Worm (Caenorhabditis elegans) whole organism, young adult: ENCODE results near the gene sra-2.

Experiments
- B0035.1 ChIP-seq: sonication (generic microtip); optimal IDR thresholded peaks from 2 replicates; lab custom pipeline; 2016; ENCODE audit warnings: missing genetic modification characterization, mild to moderate bottlenecking, missing compliant biosample characterization, missing genotype, missing genetic modification reagents
- B0336.3 ChIP-seq: fragments of 200-800 bp; sonication (Bioruptor generic); IDR thresholded peaks from 2 replicates; pipeline ENCODE4 v1.3.6; 2022; ENCODE audit warnings: missing genetic modification characterization, missing compliant biosample characterization
- F22D6.2 ChIP-seq: sonication (generic microtip); optimal IDR thresholded peaks from 2 replicates; lab custom pipeline; 2016; ENCODE audit warnings: mild to moderate bottlenecking, missing genetic modification characterization, missing compliant biosample characterization
- ama-1 ChIP-seq, 3 experiments: fragments of 150-350 bp in 1 of 3; sonication (generic microtip) in 2 of 3; optimal IDR thresholded peaks; 2 replicates each; lab custom pipeline; 2014 to 2018; ENCODE audit warnings: missing biosample characterization in 2 of 3, missing genetic modification characterization in 2 of 3, missing genetic modification reagents in 2 of 3
- lag-1 ChIP-seq: fragments of 200-800 bp; sonication (Bioruptor generic); IDR thresholded peaks from 2 replicates; pipeline ENCODE4 v1.3.6; 2022; ENCODE audit warnings: missing genetic modification reagents, missing genetic modification characterization, missing compliant biosample characterization
- snpc-1.3 ChIP-seq: sonication (generic microtip); optimal IDR thresholded peaks from 2 replicates; lab custom pipeline; 2017; ENCODE audit warnings: missing genetic modification characterization, mild to moderate bottlenecking, missing compliant biosample characterization, antibody characterized with exemption, moderate library complexity, missing genotype, missing genetic modification reagents; ENCODE audit not compliant: insufficient read depth
- ztf-18 ChIP-seq: sonication (generic microtip); optimal IDR thresholded peaks from 2 replicates; lab custom pipeline; 2016; ENCODE audit warnings: missing genotype, mild to moderate bottlenecking, missing genetic modification characterization, missing compliant biosample characterization
- ztf-28 ChIP-seq: fragments of 200-800 bp; sonication (Bioruptor generic); IDR thresholded peaks from 2 replicates; pipeline ENCODE4 v1.3.6; 2022; ENCODE audit warnings: missing genetic modification reagents, missing genetic modification characterization, missing compliant biosample characterization

- TF ChIP-seq B0336.3 (GFP tag; lab: Robert Waterston, UW) (no peak), ztf-18 (tag; lab: Kevin White, UChicago) (no peak), B0035.1 (tag; lab: Kevin White, UChicago) (no peak), ama-1 (optimal IDR thresholded peaks at IDR 0.05; lab: Kevin White, UChicago) (no peak), ama-1 (GFP tag; optimal IDR thresholded peaks at IDR 0.05; lab: Kevin White, UChicago) (no peak), ztf-28 (GFP tag; lab: Robert Waterston, UW) (no peak), F22D6.2 (tag; lab: Kevin White, UChicago) (no peak), snpc-1.3 (tag; lab: Kevin White, UChicago) (no peak), lag-1 (GFP tag; lab: Robert Waterston, UW) (no peak)
These were observed 22.1 kb downstream of the sra-2 start, which contains the start of gene sra-6 for ce11 chrII:9550718-9551117.
